Fruit fly (Drosophila melanogaster): Measurements from ENCODE around the gene GluRIIB.

GluRIIB gene

dm6 chr2L:5527861-5528260, 31.3 kb upstream of the GluRIIB start, which contains the start of gene CG31915 (continued):
- no peak for TF ChIP-seq CG7839 (tag; optimal IDR thresholded peaks at IDR 0.05)
- TF ChIP-seq eyg (GFP tag; optimal IDR thresholded peaks at IDR 0.05): no peak
- no peak for TF ChIP-seq run (tag; optimal IDR thresholded peaks at IDR 0.05)
- peak in 1 of 2 experiments; percentile 81 for TF ChIP-seq Hr78 (GFP tag; optimal IDR thresholded peaks at IDR 0.05)
- TF ChIP-seq CG17328 (GFP tag; IDR thresholded peaks at IDR 0.05): no peak
- TF ChIP-seq gem (tag; optimal IDR thresholded peaks at IDR 0.05): no peak
- TF ChIP-seq ham (GFP tag; IDR thresholded peaks at IDR 0.05): no peak
- TF ChIP-seq org-1 (GFP tag; optimal IDR thresholded peaks at IDR 0.05): no peak
- no peak for TF ChIP-seq CG16863 (GFP tag; optimal IDR thresholded peaks at IDR 0.05)
- no peak for TF ChIP-seq Lhr (GFP tag; optimal IDR thresholded peaks at IDR 0.05)
- TF ChIP-seq nau (GFP tag; optimal IDR thresholded peaks at IDR 0.05): no peak
- no peak for TF ChIP-seq CG9932 (GFP tag; IDR thresholded peaks at IDR 0.05)
- TF ChIP-seq CG8765 (GFP tag; IDR thresholded peaks at IDR 0.05): no peak
- TF ChIP-seq crp (GFP tag; optimal IDR thresholded peaks at IDR 0.05): peak; percentile 23 to 85
- TF ChIP-seq CG31441 (GFP tag; IDR thresholded peaks at IDR 0.05): no peak
- no peak for TF ChIP-seq Kr (GFP tag; optimal IDR thresholded peaks at IDR 0.05)
- TF ChIP-seq Rfx (GFP tag; IDR thresholded peaks at IDR 0.05): no peak
- no peak for TF ChIP-seq trh (GFP tag; optimal IDR thresholded peaks at IDR 0.05)
- TF ChIP-seq wor (GFP tag; IDR thresholded peaks at IDR 0.05): no peak
- no peak for TF ChIP-seq CG8290 (GFP tag; optimal IDR thresholded peaks at IDR 0.05)
- no peak for TF ChIP-seq CG8290 (tag; optimal IDR thresholded peaks at IDR 0.05)
- no peak for TF ChIP-seq CG3995 (GFP tag; optimal IDR thresholded peaks at IDR 0.05)
- no peak for TF ChIP-seq Pdp1 (GFP tag; optimal IDR thresholded peaks at IDR 0.05)
- no peak for TF ChIP-seq mam (GFP tag; optimal IDR thresholded peaks at IDR 0.05)
- TF ChIP-seq crol (GFP tag; IDR thresholded peaks at IDR 0.05): no peak
- TF ChIP-seq BtbVII (GFP tag; optimal IDR thresholded peaks at IDR 0.05): no peak
- TF ChIP-seq D19A (tag; optimal IDR thresholded peaks at IDR 0.05): no peak
- TF ChIP-seq CG30431 (GFP tag; optimal IDR thresholded peaks at IDR 0.05): no peak
- no peak for TF ChIP-seq dmrt11E (tag; optimal IDR thresholded peaks at IDR 0.05)
- no peak for TF ChIP-seq Dip2 (GFP tag; IDR thresholded peaks at IDR 0.05)
- TF ChIP-seq h (optimal IDR thresholded peaks at IDR 0.05): no peak
- no peak for TF ChIP-seq CG18476 (GFP tag; optimal IDR thresholded peaks at IDR 0.05)
- no peak for TF ChIP-seq CG15011 (GFP tag; optimal IDR thresholded peaks at IDR 0.05)
- TF ChIP-seq CG15696 (tag; optimal IDR thresholded peaks at IDR 0.05): no peak
- TF ChIP-seq CG8281 (tag; optimal IDR thresholded peaks at IDR 0.05): no peak
- TF ChIP-seq CG7745 (tag; optimal IDR thresholded peaks at IDR 0.05): no peak
- TF ChIP-seq ATbp (GFP tag; optimal IDR thresholded peaks at IDR 0.05): no peak
- TF ChIP-seq CG17568 (GFP tag; optimal IDR thresholded peaks at IDR 0.05): no peak
- TF ChIP-seq CG14050 (GFP tag; IDR thresholded peaks at IDR 0.05): no peak
- TF ChIP-seq prd (optimal IDR thresholded peaks at IDR 0.05): no peak
- no peak for TF ChIP-seq prd (GFP tag; IDR thresholded peaks at IDR 0.05)
- peak; percentile 91 for TF ChIP-seq E2f2 (GFP tag; IDR thresholded peaks at IDR 0.05)
- peak; percentile 25; the same call in 1 of the 2 replicates for TF ChIP-seq unc-4 (GFP tag; IDR thresholded peaks at IDR 0.05; ENCODE audit: partially characterized antibody)
- TF ChIP-seq grn (GFP tag; optimal IDR thresholded peaks at IDR 0.05): no peak
- no peak for TF ChIP-seq Ssrp (tag; optimal IDR thresholded peaks at IDR 0.05)
- no peak for TF ChIP-seq CG11723 (GFP tag; optimal IDR thresholded peaks at IDR 0.05)
- TF ChIP-seq Rx (GFP tag; IDR thresholded peaks at IDR 0.05): no peak
- no peak for TF ChIP-seq CG3407 (GFP tag; optimal IDR thresholded peaks at IDR 0.05)
- TF ChIP-seq pho (GFP tag; optimal IDR thresholded peaks at IDR 0.05): no peak
- TF ChIP-seq CG31388 (GFP tag; optimal IDR thresholded peaks at IDR 0.05): no peak
- peak; percentile 7 for TF ChIP-seq phol (tag; optimal IDR thresholded peaks at IDR 0.05)
- TF ChIP-seq CG14441 (GFP tag; IDR thresholded peaks at IDR 0.05): no peak
- TF ChIP-seq CG3847 (GFP tag; IDR thresholded peaks at IDR 0.05): no peak

Data from whole organism, embryonic.